Fruit fly (Drosophila melanogaster): Measurements from ENCODE around the gene kibra.
A peak's percentile ranks its signal among the peaks of the same experiment; 100 is the strongest.

kibra gene

DNA sequence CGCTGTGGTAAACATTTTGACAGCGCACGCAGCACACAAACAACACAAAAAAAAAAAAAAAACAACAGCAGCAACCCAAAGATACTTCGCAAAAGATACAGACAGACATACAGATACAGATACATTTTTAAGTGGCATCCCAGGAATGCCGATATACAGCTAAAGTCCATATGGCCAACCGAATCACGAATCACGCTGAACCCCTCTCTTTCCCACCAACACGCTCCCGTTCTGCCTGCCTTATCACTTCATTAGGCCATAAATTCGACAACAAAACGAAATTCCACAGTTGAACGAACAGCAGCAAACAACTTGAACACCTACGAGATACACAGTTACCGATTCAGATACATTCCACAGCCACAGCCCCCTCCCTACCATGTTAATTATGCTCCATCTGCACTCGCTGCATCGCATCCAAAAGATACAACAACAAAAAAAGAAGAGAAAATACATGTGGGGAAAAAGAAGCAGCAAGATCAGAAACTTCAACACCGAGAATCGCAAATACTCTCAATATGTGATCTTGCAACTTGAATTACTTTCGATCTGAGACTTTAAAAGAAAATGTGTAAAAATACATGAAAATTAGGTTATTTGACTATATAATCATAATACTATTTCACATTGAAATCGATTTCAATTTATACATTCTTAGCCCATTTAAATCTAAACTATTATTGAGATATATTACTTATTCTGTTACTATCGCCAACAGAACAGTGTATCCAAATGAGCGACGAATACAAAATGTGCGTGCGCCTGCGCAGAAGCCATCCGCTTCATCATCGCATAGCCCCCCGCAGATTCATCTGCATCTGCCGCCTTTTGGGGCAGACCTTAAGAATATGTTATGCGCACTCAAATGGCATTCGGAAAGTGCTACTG lies 7.6 kb downstream of the kibra start:
- TF ChIP-seq noc (tag; optimal IDR thresholded peaks at IDR 0.05), result no peak

DNA sequence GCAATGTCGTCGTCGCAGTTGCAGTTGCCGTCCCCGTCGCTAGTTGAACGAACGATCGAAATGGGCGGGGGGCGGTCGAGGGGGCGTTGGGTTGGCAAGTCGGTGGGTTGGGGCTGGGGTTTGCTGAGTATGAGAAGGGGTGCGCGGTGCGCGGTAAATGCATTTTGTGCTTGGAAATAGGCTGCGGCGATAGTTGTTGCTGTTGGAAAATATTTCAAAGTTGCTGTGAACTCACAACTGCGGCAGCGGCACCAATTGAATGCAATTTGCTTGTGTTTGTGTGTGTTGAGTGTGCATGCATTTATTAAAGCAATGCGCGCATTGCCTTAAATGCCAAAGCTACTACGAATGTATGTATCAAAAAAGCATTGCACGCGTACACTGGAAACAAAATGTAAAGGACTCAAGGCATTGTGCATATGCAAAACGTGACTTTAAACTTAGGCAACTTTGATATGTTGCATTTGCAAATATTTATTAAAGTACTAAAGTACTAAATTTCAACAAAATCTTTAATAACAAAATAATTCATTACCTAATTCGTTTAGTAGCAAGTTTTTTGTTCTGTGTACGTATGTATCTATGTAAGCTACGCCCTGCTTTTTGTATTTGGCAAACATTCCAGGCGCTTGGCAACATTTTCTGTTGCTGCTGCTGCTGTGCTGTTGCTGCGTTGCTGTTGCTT lies 9.0 kb downstream of the kibra start:
- TF ChIP-seq noc (tag; optimal IDR thresholded peaks at IDR 0.05), result no peak

DNA sequence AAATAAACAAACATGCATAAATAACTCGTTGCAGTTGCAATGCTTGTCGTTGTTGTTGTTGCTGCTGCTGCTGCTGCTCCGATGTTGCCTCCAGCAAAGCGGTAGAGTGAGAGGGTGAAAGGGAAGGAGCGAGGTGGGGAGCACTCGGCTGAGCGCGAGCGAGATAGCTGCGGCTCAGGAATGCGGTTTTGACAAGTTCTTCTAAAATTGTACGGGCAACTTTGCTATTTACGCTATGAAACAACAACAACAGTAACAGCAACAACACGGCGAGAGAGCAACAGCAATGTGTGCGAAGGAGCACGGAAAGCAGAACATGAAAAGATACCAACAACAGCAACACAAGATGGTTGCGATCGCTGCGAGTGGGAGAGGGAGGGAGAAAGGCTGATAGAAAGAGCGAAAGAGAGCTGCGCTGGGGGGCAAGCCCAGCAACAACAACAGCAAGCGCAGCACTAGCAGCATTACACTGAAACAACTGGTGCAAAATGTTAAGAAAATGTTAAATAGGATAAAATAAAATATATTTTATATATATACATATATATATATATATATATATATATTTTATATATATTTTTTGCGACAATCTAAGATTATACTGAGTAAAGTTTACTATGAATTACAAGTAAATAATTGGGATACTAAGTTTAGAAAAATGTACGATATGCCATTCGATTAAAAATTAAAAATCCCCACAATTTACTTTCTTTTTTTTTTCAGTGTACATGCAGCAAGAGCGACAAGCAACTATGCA lies 9.7 kb downstream of the kibra start:
- peak; percentile 38 for TF ChIP-seq noc (tag; optimal IDR thresholded peaks at IDR 0.05)

DNA sequence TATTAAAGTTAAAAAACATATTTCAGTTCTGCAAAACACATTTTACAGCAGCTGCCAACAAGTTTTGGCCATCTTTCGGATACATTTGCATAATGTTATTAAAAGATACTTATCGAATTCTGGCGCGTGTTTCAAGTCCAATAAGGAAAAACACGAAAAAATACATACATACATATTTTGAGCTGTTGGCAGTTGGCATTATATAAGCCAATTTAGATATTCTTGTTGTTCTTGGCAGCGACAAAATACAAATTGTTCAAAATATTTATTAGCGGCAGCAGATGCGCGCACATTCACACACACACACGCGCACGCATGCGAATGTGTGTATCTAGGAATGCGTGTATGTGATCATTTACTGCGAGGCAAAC lies 10.3 kb downstream of the kibra start:
- no peak for TF ChIP-seq noc (tag; optimal IDR thresholded peaks at IDR 0.05)

DNA sequence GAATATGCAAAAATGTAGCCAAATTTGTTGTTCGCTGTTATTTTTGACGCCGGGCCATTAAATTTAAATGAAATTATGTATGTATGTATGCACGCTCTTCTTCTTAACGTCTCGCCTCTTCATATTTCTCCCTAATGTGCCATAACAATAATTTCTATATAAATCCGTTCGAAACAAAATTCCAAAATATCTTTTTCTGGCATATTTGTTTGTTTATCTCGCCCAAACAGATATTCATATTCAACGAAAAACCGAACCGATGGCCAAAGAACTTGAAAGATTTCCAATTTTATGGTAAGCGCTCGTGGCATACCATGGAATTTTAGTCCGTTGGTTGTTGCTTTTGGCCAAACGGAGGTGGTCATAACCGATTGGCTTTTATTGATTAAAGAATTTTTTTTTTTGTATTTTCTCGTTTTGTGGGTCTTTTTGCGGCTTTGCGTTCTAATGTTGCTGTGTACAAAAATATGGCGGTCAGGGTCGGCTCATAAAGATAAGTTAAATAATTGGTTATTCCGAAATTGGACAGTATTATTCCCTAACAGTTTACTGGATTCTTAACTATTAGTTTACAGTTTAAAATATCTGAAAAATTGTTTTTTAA lies 10.8 kb downstream of the kibra start:
- TF ChIP-seq noc (tag; optimal IDR thresholded peaks at IDR 0.05), result no peak

DNA sequence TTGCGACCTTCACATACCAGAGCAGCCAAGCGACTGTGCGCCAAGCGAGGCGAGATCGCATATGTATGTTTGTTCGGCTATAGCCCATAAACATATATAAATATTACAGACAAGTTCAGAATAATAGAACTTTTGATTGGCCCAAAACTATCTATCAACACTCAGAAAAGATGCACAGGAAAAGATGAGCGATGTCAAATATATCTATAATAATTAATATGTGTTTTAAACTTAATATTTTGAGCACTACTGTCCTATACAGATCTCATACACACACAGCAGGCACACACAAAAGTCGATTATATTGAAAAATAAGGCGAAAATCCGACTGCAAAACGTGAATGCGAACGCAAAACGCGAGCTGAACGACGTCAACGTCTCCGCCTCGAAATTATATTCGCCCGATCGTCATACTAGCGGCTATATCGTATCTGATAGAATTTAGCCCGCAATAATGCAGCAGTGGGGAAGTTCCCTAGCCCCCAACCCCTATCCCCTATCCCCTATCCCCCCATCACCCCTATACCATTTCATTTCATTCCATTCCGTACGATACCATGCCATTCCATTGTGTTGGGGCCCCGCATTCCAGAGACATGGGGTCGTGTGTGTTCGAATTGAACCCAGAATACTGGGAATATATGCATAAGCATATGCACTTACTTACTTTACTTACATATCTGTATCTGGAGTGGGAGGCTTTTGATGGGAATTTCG lies 12.5 kb downstream of the kibra start:
- no peak for TF ChIP-seq noc (tag; optimal IDR thresholded peaks at IDR 0.05)

DNA sequence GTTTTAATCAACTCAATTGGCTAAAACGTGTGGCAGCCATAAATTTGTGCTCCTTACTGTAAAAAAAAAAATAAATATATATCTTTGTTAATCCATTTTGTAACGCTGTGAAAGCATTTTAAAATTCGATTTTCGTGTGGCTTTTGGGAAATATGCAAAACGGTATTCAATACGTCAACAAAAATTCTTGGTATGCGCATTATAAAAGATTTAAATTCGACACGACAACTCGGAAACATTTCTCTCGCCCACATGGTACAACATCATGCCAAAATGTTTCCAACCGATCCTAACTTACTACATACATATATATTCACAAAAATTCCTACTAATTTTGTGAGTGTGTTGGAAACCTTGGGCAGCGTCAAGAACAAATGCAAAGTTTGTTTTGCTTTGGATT lies 13.4 kb downstream of the kibra start:
- no peak for TF ChIP-seq noc (tag; optimal IDR thresholded peaks at IDR 0.05)

DNA sequence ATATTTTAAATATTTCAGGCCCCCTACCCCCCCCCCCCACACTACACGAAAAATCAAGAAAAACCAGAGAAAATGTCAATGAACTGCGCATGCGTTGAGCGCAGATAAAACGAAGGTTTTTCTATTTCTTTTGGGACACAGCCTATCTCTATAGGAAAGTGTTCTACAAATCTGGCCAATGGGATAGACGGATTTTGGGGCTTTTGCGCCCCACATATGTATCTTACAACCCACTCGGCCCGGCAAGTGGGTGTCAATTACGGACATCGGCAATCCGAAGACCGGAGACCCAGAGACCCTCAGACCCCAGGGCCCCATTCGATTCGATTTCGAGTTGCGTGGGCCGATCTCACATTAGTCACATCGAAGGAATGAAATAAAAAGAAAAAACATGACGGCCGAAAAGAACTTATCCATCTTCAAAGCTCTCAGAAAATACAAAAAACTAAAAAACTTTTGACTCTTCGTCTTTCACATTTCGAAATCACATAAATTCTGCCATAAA lies 14.5 kb downstream of the kibra start:
- no peak for TF ChIP-seq noc (tag; optimal IDR thresholded peaks at IDR 0.05)

DNA sequence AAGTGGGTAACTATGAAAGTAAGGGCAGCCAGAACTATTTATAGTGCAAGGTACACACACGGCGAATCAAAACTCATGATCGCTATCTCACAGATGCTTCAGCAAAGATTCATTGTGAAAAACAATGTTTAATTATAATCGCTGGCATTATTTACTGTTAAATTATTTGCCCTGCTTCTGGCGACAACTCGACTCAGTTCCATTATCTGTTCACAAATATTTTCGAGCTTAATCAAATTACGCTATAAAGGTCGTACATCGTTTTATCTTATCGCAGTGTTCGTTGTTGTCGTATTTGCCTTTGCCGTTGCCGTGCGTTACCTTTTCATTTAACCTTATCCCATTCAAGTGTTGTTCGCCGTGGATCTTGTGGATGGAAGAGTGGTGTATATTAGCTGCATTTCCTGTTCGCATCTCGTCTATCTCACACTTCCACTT lies 15.1 kb downstream of the kibra start:
- peak; percentile 37 for TF ChIP-seq noc (tag; optimal IDR thresholded peaks at IDR 0.05)

DNA sequence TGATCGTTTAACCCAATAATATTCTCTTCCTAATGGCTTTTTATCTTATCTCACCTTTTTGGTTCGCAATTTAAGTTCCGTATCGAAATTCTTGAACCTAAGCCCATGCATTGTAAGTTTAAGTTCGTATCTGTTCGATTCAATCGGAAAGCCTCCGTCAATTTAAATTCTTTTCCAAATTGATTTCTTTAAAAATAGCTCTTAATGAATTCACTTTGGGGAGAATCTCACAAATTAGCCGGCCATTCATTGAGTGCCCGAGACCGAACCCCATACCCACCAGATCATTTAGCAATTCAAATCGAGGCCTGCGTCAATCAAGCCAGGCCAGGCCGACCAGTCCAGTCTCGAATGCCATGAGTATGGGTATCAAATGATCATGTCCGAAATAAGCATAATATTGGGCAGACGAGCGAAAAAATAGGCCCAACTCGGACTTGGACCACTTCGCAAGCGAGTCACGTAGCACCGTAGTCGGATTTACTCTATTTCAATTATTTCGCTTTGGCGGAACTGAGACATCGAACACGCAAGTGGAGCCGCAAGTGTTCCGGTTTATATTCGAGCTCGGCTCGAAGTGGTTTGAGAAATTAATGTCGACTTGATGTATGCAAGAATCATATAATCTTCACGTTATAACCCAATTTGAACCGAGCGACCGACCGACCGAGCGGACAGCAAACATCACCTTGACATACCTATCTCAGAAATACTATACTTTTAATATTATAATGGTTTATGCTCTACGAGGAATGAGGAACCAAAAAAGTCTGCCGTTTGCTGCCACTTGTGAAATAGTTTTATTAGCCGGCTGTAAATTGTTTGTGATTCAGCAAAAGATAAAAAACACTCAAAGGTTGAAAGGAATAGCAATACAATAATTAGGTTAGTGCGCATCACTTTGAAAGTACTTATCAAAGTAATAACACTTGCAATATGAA lies 16.1 kb downstream of the kibra start:
- TF ChIP-seq noc (tag; optimal IDR thresholded peaks at IDR 0.05), result no peak

DNA sequence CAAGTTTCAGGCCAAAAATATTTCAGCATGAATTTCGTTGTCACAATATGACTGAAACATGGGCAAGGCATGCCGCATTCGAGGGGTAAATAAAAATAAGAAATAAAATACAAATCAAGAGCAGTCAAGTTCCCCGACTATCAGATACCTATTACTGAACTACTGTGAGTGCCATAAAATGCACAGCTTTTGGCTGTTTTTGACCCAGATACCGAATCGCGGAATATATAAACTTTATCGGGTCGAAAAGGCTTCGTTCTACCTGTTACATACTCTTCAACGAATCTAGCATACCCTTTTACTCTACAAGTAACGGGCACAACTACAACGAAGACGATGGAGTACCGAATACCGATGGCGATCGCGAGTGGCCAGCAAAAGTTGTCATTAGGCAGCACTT lies 17.2 kb downstream of the kibra start:
- peak; percentile 68 for TF ChIP-seq noc (tag; optimal IDR thresholded peaks at IDR 0.05)

DNA sequence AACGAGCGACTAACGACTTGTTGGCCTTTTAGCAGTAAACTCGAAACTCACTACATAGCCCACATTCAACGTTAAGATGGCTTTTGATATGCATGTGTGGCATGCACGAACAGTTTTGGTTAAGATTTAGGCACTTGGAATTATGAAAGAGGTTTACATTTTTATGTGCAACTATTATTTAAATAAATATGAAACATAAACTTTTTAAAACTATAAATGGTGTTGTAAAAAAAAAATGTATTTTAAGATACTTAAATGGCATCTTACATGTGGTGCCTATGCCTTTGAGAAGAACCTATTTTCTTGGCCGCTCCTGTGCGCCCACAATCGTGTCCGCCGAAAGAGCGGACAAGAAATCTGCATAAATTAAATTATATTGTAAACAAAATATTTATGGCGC lies 17.7 kb downstream of the kibra start:
- no peak for TF ChIP-seq noc (tag; optimal IDR thresholded peaks at IDR 0.05)

DNA sequence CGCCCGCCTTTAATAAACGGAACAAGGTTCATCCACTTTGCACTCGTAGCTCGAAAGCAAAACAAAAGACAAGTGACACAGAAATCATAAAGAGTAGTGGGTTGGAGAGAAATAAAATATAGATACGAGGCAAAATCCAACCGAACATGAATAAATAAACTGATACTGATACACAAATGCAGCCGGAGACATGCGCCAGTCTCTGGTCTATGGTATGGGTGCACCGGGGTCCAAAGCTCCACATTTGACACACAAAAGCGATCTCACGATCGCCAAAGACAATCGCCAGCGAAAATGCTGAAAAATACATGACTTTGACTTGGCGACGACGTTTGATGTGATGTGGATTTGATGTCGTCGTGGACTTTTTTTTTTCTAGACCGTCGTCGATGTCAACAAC lies 18.8 kb downstream of the kibra start:
- no peak for TF ChIP-seq noc (tag; optimal IDR thresholded peaks at IDR 0.05)

Data from whole organism, larva.